Worm (Caenorhabditis elegans) whole organism, young adult: ENCODE measurements around the gene T07A9.14.

Experiments used
- B0261.1 ChIP-seq: sonication (generic microtip); optimal IDR thresholded peaks from 2 replicates; lab custom pipeline; 2016; ENCODE audit warnings: mild to moderate bottlenecking, missing genetic modification characterization, moderate library complexity, missing compliant biosample characterization
- C17E4.6 ChIP-seq: fragments of 200-800 bp; sonication (Bioruptor generic); IDR thresholded peaks from 2 replicates; pipeline ENCODE4 v1.3.6; 2022; ENCODE audit warnings: missing genetic modification reagents, missing genetic modification characterization, missing compliant biosample characterization
- D2030.7 ChIP-seq: fragments of 200-800 bp; sonication (Bioruptor generic); IDR thresholded peaks from 2 replicates; pipeline ENCODE4 v1.3.6; 2022; ENCODE audit warnings: missing genetic modification reagents, missing genetic modification characterization, missing compliant biosample characterization
- F33H1.4 ChIP-seq: fragments of 200-800 bp; sonication (Bioruptor generic); IDR thresholded peaks from 2 replicates; pipeline ENCODE4 v1.3.6; 2022; ENCODE audit warnings: missing genetic modification reagents, missing genetic modification characterization, missing compliant biosample characterization
- F39B2.1 ChIP-seq: fragments of 200-800 bp; sonication (Bioruptor generic); IDR thresholded peaks from 2 replicates; pipeline ENCODE4 v1.3.6; 2022; ENCODE audit warnings: missing genetic modification reagents, missing genetic modification characterization, missing compliant biosample characterization
- K11D2.4 ChIP-seq: fragments of 200-800 bp; sonication (Bioruptor generic); IDR thresholded peaks from 2 replicates; pipeline ENCODE4 v1.3.6; 2022; ENCODE audit warnings: missing genetic modification reagents, missing genetic modification characterization, missing compliant biosample characterization
- Y95B8A.8 ChIP-seq: fragments of 200-800 bp; sonication (Bioruptor generic); IDR thresholded peaks from 2 replicates; pipeline ENCODE4 v1.3.6; 2022; ENCODE audit warnings: missing genetic modification reagents, missing genetic modification characterization, missing compliant biosample characterization
- ama-1 ChIP-seq, 3 experiments: fragments of 150-350 bp in 1 of 3; sonication (generic microtip) in 2 of 3; optimal IDR thresholded peaks; 2 replicates each; lab custom pipeline; 2014 to 2018; ENCODE audit warnings: missing biosample characterization in 2 of 3, missing genetic modification characterization in 2 of 3, missing genetic modification reagents in 2 of 3
- aptf-3 ChIP-seq: fragments of 200-800 bp; sonication (Bioruptor generic); IDR thresholded peaks from 2 replicates; pipeline ENCODE4 v1.3.6; 2022; ENCODE audit warnings: missing genetic modification characterization, missing compliant biosample characterization
- atf-7 ChIP-seq: sonication (generic microtip); optimal IDR thresholded peaks from 2 replicates; lab custom pipeline; 2017; ENCODE audit warnings: mild to moderate bottlenecking, missing genetic modification characterization, missing compliant biosample characterization
- attf-3 ChIP-seq: fragments of 200-800 bp; sonication (Bioruptor generic); conservative IDR thresholded peaks from 2 replicates; pipeline ENCODE4 v1.3.6; 2022; ENCODE audit warnings: missing genetic modification reagents, missing genetic modification characterization, missing compliant biosample characterization
- attf-5 ChIP-seq: fragments of 200-800 bp; sonication (Bioruptor generic); optimal IDR thresholded peaks from 2 replicates; lab custom pipeline; 2018; ENCODE audit warnings: mild to moderate bottlenecking, missing genetic modification characterization, missing compliant biosample characterization
- ccch-3 ChIP-seq: fragments of 200-800 bp; sonication (Bioruptor generic); optimal IDR thresholded peaks from 2 replicates; lab custom pipeline; 2018; ENCODE audit warnings: mild to moderate bottlenecking, missing genetic modification characterization, missing compliant biosample characterization
- ceh-91 ChIP-seq: fragments of 200-800 bp; sonication (Bioruptor generic); IDR thresholded peaks from 2 replicates; pipeline ENCODE4 v1.3.6; 2022; ENCODE audit warnings: missing genetic modification reagents, missing genetic modification characterization, missing compliant biosample characterization
- dox-1 ChIP-seq: fragments of 200-800 bp; sonication (Bioruptor generic); IDR thresholded peaks from 2 replicates; pipeline ENCODE4 v1.3.6; 2022; ENCODE audit warnings: missing genetic modification reagents, missing genetic modification characterization, missing compliant biosample characterization
- dpl-1 ChIP-seq: fragments of 150-350 bp; optimal IDR thresholded peaks from 2 replicates; lab custom pipeline; 2014; ENCODE audit warnings: missing biosample characterization, missing genetic modification reagents, missing genetic modification characterization
- efl-1 ChIP-seq: fragments of 150-350 bp; optimal IDR thresholded peaks from 2 replicates; lab custom pipeline; 2014; ENCODE audit warnings: missing biosample characterization, missing genetic modification reagents, missing genetic modification characterization
- egl-18 ChIP-seq: fragments of 200-800 bp; sonication (Bioruptor generic); IDR thresholded peaks from 2 replicates; pipeline ENCODE4 v1.3.6; 2022; ENCODE audit warnings: missing genetic modification reagents, missing genetic modification characterization, missing compliant biosample characterization
- hmg-1.2 ChIP-seq: fragments of 200-800 bp; sonication (Bioruptor generic); IDR thresholded peaks from 2 replicates; pipeline ENCODE4 v1.3.6; 2022; ENCODE audit warnings: missing genetic modification reagents, missing genetic modification characterization, missing compliant biosample characterization
- lag-1 ChIP-seq: fragments of 200-800 bp; sonication (Bioruptor generic); IDR thresholded peaks from 2 replicates; pipeline ENCODE4 v1.3.6; 2022; ENCODE audit warnings: missing genetic modification reagents, missing genetic modification characterization, missing compliant biosample characterization
- lin-35 ChIP-seq, 3 experiments: fragments of 150-350 bp in 2 of 3; sonication (generic microtip) in 1 of 3; optimal IDR thresholded peaks; 2 replicates each; lab custom pipeline; 2014 to 2018; ENCODE audit warnings: missing biosample characterization in 3 of 3, missing genetic modification characterization in 3 of 3, missing genetic modification reagents in 3 of 3
- lin-40 ChIP-seq: sonication (generic microtip); optimal IDR thresholded peaks from 2 replicates; lab custom pipeline; 2016; ENCODE audit warnings: missing genetic modification characterization, mild to moderate bottlenecking, missing compliant biosample characterization, missing genotype, missing genetic modification reagents
- lin-54 ChIP-seq: fragments of 200-800 bp; sonication (Bioruptor generic); optimal IDR thresholded peaks from 2 replicates; lab custom pipeline; 2018; ENCODE audit warnings: mild to moderate bottlenecking, missing genetic modification characterization, missing compliant biosample characterization
- lsl-1 ChIP-seq: fragments of 200-800 bp; sonication (Bioruptor generic); optimal IDR thresholded peaks from 2 replicates; lab custom pipeline; 2018; ENCODE audit warnings: mild to moderate bottlenecking, missing genetic modification characterization, moderate library complexity, missing compliant biosample characterization
- lsy-27 ChIP-seq: sonication (generic microtip); optimal IDR thresholded peaks from 2 replicates; lab custom pipeline; 2017; ENCODE audit warnings: missing genetic modification characterization, mild to moderate bottlenecking, missing compliant biosample characterization, antibody characterized with exemption, missing genotype, borderline replicate concordance; ENCODE audit not compliant: insufficient read depth
- madf-6 ChIP-seq: fragments of 200-800 bp; sonication (Bioruptor generic); IDR thresholded peaks from 2 replicates; pipeline ENCODE4 v1.3.6; 2022; ENCODE audit warnings: missing genetic modification reagents, missing genetic modification characterization, missing compliant biosample characterization
- mcd-1 ChIP-seq: fragments of 200-800 bp; sonication (Bioruptor generic); IDR thresholded peaks from 2 replicates; pipeline ENCODE4 v1.3.6; 2022; ENCODE audit warnings: missing genetic modification reagents, missing genetic modification characterization, missing compliant biosample characterization
- mel-28 ChIP-seq: sonication (generic microtip); optimal IDR thresholded peaks from 2 replicates; lab custom pipeline; 2016; ENCODE audit warnings: borderline replicate concordance, mild to moderate bottlenecking, missing genetic modification characterization, missing compliant biosample characterization
- mes-4 ChIP-seq: sonication (generic microtip); optimal IDR thresholded peaks from 2 replicates; lab custom pipeline; 2016; ENCODE audit warnings: missing genotype, missing genetic modification characterization, missing compliant biosample characterization
- nhr-90 ChIP-seq: sonication (generic microtip); optimal IDR thresholded peaks from 2 replicates; lab custom pipeline; 2016; ENCODE audit warnings: missing genotype, mild to moderate bottlenecking, missing genetic modification characterization, missing compliant biosample characterization
- pbrm-1 ChIP-seq: fragments of 200-800 bp; sonication (Bioruptor generic); IDR thresholded peaks from 2 replicates; pipeline ENCODE4 v1.3.6; 2022; ENCODE audit warnings: missing genetic modification reagents, missing genetic modification characterization, missing compliant biosample characterization
- rcor-1 ChIP-seq: fragments of 200-800 bp; sonication (Bioruptor generic); IDR thresholded peaks from 2 replicates; pipeline ENCODE4 v1.3.6; 2022; ENCODE audit warnings: missing genetic modification reagents, missing genetic modification characterization, missing compliant biosample characterization
- repo-1 ChIP-seq: sonication (generic microtip); optimal IDR thresholded peaks from 2 replicates; lab custom pipeline; 2017; ENCODE audit warnings: mild to moderate bottlenecking, missing genetic modification characterization, missing compliant biosample characterization
- snpc-1.1 ChIP-seq: sonication (generic microtip); optimal IDR thresholded peaks from 2 replicates; lab custom pipeline; 2017; ENCODE audit warnings: missing genetic modification characterization, mild to moderate bottlenecking, missing compliant biosample characterization, antibody characterized with exemption, moderate library complexity, missing genotype, missing genetic modification reagents; ENCODE audit not compliant: insufficient read depth
- snpc-1.3 ChIP-seq: sonication (generic microtip); optimal IDR thresholded peaks from 2 replicates; lab custom pipeline; 2017; ENCODE audit warnings: missing genetic modification characterization, mild to moderate bottlenecking, missing compliant biosample characterization, antibody characterized with exemption, moderate library complexity, missing genotype, missing genetic modification reagents; ENCODE audit not compliant: insufficient read depth
- snpc-3.4 ChIP-seq: sonication (generic microtip); optimal IDR thresholded peaks from 2 replicates; lab custom pipeline; 2017; ENCODE audit warnings: missing genetic modification characterization, mild to moderate bottlenecking, missing compliant biosample characterization, antibody characterized with exemption, moderate library complexity, missing genotype, missing genetic modification reagents
- snpc-4 ChIP-seq, 5 experiments: fragments of 150-350 bp in 1 of 5; sonication (generic microtip) in 4 of 5; optimal IDR thresholded peaks; 2 replicates each; lab custom pipeline; 2014 to 2018; ENCODE audit warnings: missing genetic modification characterization in 5 of 5, missing biosample characterization in 3 of 5, antibody characterized with exemption in 2 of 5, mild to moderate bottlenecking in 2 of 5, missing compliant biosample characterization in 2 of 5, missing genotype in 2 of 5, moderate library complexity in 2 of 5, missing genetic modification reagents in 1 of 5
- sptf-2 ChIP-seq: fragments of 200-800 bp; sonication (Bioruptor generic); optimal IDR thresholded peaks from 2 replicates; lab custom pipeline; 2018; ENCODE audit warnings: mild to moderate bottlenecking, missing genetic modification characterization, missing compliant biosample characterization
- tbp1 ChIP-seq: fragments of 200-800 bp; sonication (Bioruptor generic); optimal IDR thresholded peaks from 2 replicates; lab custom pipeline; 2018; ENCODE audit warnings: mild to moderate bottlenecking, missing genetic modification characterization, missing compliant biosample characterization
- tbx-9 ChIP-seq: sonication (generic microtip); optimal IDR thresholded peaks from 2 replicates; lab custom pipeline; 2016; ENCODE audit warnings: borderline replicate concordance, missing genetic modification characterization, inconsistent platforms, missing compliant biosample characterization
- tlf-1 ChIP-seq: fragments of 200-800 bp; sonication (Bioruptor generic); optimal IDR thresholded peaks from 2 replicates; lab custom pipeline; 2018; ENCODE audit warnings: mild to moderate bottlenecking, missing genetic modification characterization, missing compliant biosample characterization
- unc-62 ChIP-seq: fragments of 150-350 bp; optimal IDR thresholded peaks from 2 replicates; lab custom pipeline; 2014; ENCODE audit warnings: missing biosample characterization, missing genetic modification reagents, missing genetic modification characterization
- xnd-1 ChIP-seq: sonication (generic microtip); optimal IDR thresholded peaks from 2 replicates; lab custom pipeline; 2016; ENCODE audit warnings: missing genotype, missing genetic modification reagents, missing genetic modification characterization, missing compliant biosample characterization
- zfh-2 ChIP-seq: fragments of 200-800 bp; sonication (Bioruptor generic); conservative IDR thresholded peaks from 2 replicates; pipeline ENCODE4 v1.3.6; 2022; ENCODE audit warnings: missing genetic modification reagents, missing genetic modification characterization, missing compliant biosample characterization
- ztf-28 ChIP-seq: fragments of 200-800 bp; sonication (Bioruptor generic); IDR thresholded peaks from 2 replicates; pipeline ENCODE4 v1.3.6; 2022; ENCODE audit warnings: missing genetic modification reagents, missing genetic modification characterization, missing compliant biosample characterization

Gene T07A9.14

ce11 chrIV:425052-425451 is 38.6 kb downstream of the T07A9.14 start, which contains the start of gene daf-18:
TSS of gene daf-18 (minus strand) at chrIV:425177.
- TF ChIP-seq F39B2.1 (no peak), zfh-2 (no peak), ama-1 (optimal IDR thresholded peaks at IDR 0.05; lab: Kevin White, UChicago) (no peak), ama-1 (GFP tag; optimal IDR thresholded peaks at IDR 0.05; lab: Kevin White, UChicago) (no peak), Y95B8A.8 (GFP tag; lab: Robert Waterston, UW) (no peak), repo-1 (tag; lab: Kevin White, UChicago) (no peak), nhr-90 (no peak), K11D2.4 (GFP tag; lab: Robert Waterston, UW) (no peak), efl-1 (no peak)

DNA sequence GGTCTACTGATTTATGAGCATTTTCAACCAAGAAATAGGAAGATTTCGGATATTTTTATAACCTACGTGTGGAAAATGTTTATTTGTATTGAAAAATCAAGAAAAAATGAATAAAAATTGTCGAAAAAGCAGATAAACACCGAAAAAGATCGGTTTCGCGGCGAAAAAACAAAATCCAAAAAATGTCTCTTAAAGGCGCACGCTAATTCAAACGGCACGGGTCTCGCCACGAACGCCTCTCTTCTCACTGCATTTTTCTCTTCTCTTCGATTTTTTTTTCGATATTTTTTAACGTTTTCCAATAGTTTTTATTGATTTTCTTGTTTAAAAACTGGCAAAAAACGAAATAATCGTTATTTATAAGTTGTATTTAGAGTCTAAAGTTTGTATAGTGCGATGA is 39.0 kb downstream of the T07A9.14 start:
- peak; percentile 65 for TF ChIP-seq lin-54 (GFP tag; lab: Kevin White, UChicago)
- peak; percentile 2 for TF ChIP-seq tlf-1 (GFP tag; lab: Kevin White, UChicago)
- TF ChIP-seq mcd-1 (GFP tag; lab: Robert Waterston, UW), result peak; percentile 31; the same call in 1 of the 2 replicates
- TF ChIP-seq ccch-3 (GFP tag; lab: Kevin White, UChicago), result no peak
- TF ChIP-seq snpc-3.4 (tag; lab: Kevin White, UChicago), result peak; percentile 38
- TF ChIP-seq tbx-9 (tag; lab: Kevin White, UChicago), result no peak
- peak; percentile 62 for TF ChIP-seq lsl-1 (GFP tag; lab: Kevin White, UChicago)
- TF ChIP-seq attf-3 (GFP tag; lab: Robert Waterston, UW), result no peak
- peak in 1 of 3 experiments; percentile 19 for TF ChIP-seq lin-35 (GFP tag; optimal IDR thresholded peaks at IDR 0.05; lab: Kevin White, UChicago)
- TF ChIP-seq egl-18 (GFP tag; lab: Robert Waterston, UW), result no peak
- TF ChIP-seq sptf-2, result no peak
- TF ChIP-seq madf-6 (GFP tag; lab: Robert Waterston, UW), result peak; percentile 74; the same call in 1 of the 2 replicates
- TF ChIP-seq mel-28, result no peak
- TF ChIP-seq snpc-4 (GFP tag; optimal IDR thresholded peaks at IDR 0.05; lab: Kevin White, UChicago), result peak; percentile 35
- TF ChIP-seq snpc-4 (tag; optimal IDR thresholded peaks at IDR 0.05; lab: Kevin White, UChicago), result peak in 2 of 4 experiments; percentile 51 to 52
- peak; percentile 18; the same call in 1 of the 2 replicates for TF ChIP-seq dox-1 (GFP tag; lab: Robert Waterston, UW)
- no peak for TF ChIP-seq B0261.1 (tag; lab: Kevin White, UChicago)
- TF ChIP-seq dpl-1 (GFP tag; lab: Kevin White, UChicago), result peak; percentile 60
- TF ChIP-seq ztf-28, result no peak
- TF ChIP-seq pbrm-1 (GFP tag; lab: Robert Waterston, UW), result 0 out of 2 replicates have a peak, but pooled peaks have one; percentile 20
- peak; percentile 31; the same call in 1 of the 2 replicates for TF ChIP-seq hmg-1.2 (GFP tag; lab: Robert Waterston, UW)
- TF ChIP-seq mes-4 (tag; lab: Kevin White, UChicago), result no peak
- no peak for TF ChIP-seq aptf-3 (GFP tag; lab: Robert Waterston, UW)
- TF ChIP-seq unc-62 (GFP tag; lab: Kevin White, UChicago), result no peak
- TF ChIP-seq F33H1.4 (GFP tag; lab: Robert Waterston, UW), result peak; percentile 87
- TF ChIP-seq efl-1, result peak; percentile 81
- TF ChIP-seq zfh-2, result no peak
- no peak for TF ChIP-seq F39B2.1
- peak; percentile 33 for TF ChIP-seq attf-5 (GFP tag; lab: Kevin White, UChicago)
- TF ChIP-seq C17E4.6 (GFP tag; lab: Robert Waterston, UW), result no peak
- peak; percentile 36 for TF ChIP-seq snpc-1.1 (tag; lab: Kevin White, UChicago)
- TF ChIP-seq D2030.7 (GFP tag; lab: Robert Waterston, UW), result peak; percentile 75
- no peak for TF ChIP-seq lsy-27
- no peak for TF ChIP-seq lin-40
- TF ChIP-seq ceh-91 (GFP tag; lab: Robert Waterston, UW), result peak; percentile 37; the same call in 1 of the 2 replicates
- TF ChIP-seq atf-7 (tag; lab: Kevin White, UChicago), result no peak
- TF ChIP-seq xnd-1, result peak; percentile 76
- no peak for TF ChIP-seq lag-1 (GFP tag; lab: Robert Waterston, UW)
- TF ChIP-seq tbp1 (GFP tag; lab: Kevin White, UChicago), result peak; percentile 27
- peak; percentile 31 for TF ChIP-seq snpc-1.3 (tag; lab: Kevin White, UChicago)
- 0 out of 2 replicates have a peak, but pooled peaks have one; percentile 21 for TF ChIP-seq rcor-1 (GFP tag; lab: Robert Waterston, UW)
